Fruit fly (Drosophila melanogaster) whole organism, embryonic: Measurements from ENCODE around the gene Sys1.
A peak's percentile ranks its signal among the peaks of the same experiment; 100 is the strongest.

ENCODE experiments used
- Atf-2 ChIP-seq: fragments of 200-800 bp; sonication (Bioruptor generic); optimal IDR thresholded peaks from 2 replicates; lab custom pipeline; 2016; ENCODE audit warnings: missing biosample characterization, missing genetic modification characterization
- Atf3 ChIP-seq: fragments of 200-800 bp; sonication (Bioruptor generic); optimal IDR thresholded peaks from 3 replicates; lab custom pipeline; 2016; ENCODE audit warnings: missing biosample characterization, missing genetic modification characterization
- Atf6 ChIP-seq: fragments of 200-800 bp; sonication (Bioruptor generic); IDR thresholded peaks from 2 replicates; pipeline ENCODE4 v1.3.6; 2022; ENCODE audit warnings: missing biosample characterization, missing genetic modification characterization
- CG1233 ChIP-seq: fragments of 200-800 bp; sonication (Bioruptor generic); optimal IDR thresholded peaks from 4 replicates; lab custom pipeline; 2018; ENCODE audit warnings: missing biosample characterization, mild to moderate bottlenecking, missing genetic modification characterization
- CG13775 ChIP-seq: fragments of 200-800 bp; sonication (Bioruptor generic); optimal IDR thresholded peaks from 3 replicates; lab custom pipeline; 2017; ENCODE audit warnings: missing biosample characterization, mild to moderate bottlenecking, missing genetic modification characterization
- CG14860 ChIP-seq: fragments of 200-800 bp; sonication (Bioruptor generic); IDR thresholded peaks from 3 replicates; pipeline ENCODE4 v1.3.6; 2022; ENCODE audit warnings: missing biosample characterization, missing genetic modification characterization; ENCODE audit not compliant: partially characterized antibody
- CG18476 ChIP-seq: fragments of 200-800 bp; sonication (Bioruptor generic); optimal IDR thresholded peaks from 2 replicates; lab custom pipeline; 2016; ENCODE audit warnings: missing biosample characterization, mild to moderate bottlenecking, missing genetic modification characterization
- CG2129 ChIP-seq: fragments of 200-800 bp; sonication (Bioruptor generic); IDR thresholded peaks from 2 replicates; pipeline ENCODE4 v1.3.6; 2022; ENCODE audit warnings: missing biosample characterization, missing genetic modification characterization; ENCODE audit not compliant: partially characterized antibody
- CG4730 ChIP-seq: fragments of 200-800 bp; sonication (Bioruptor generic); IDR thresholded peaks from 2 replicates; pipeline ENCODE4 v1.3.6; 2022; ENCODE audit warnings: missing biosample characterization, missing genetic modification characterization
- CG4820 ChIP-seq: fragments of 200-800 bp; sonication (Bioruptor generic); optimal IDR thresholded peaks from 3 replicates; lab custom pipeline; 2016; ENCODE audit warnings: missing biosample characterization, missing genetic modification characterization
- CG8359 ChIP-seq: fragments of 200-800 bp; sonication (Bioruptor generic); optimal IDR thresholded peaks from 2 replicates; lab custom pipeline; 2017; ENCODE audit warnings: missing biosample characterization, mild to moderate bottlenecking, missing genetic modification characterization, borderline replicate concordance
- CG8924 ChIP-seq: fragments of 200-800 bp; optimal IDR thresholded peaks from 3 replicates; lab custom pipeline; 2019; ENCODE audit warnings: missing biosample characterization, mild to moderate bottlenecking, missing genetic modification characterization, moderate library complexity
- CG9215 ChIP-seq: fragments of 200-800 bp; sonication (Bioruptor generic); IDR thresholded peaks from 2 replicates; pipeline ENCODE4 v1.3.6; 2022; ENCODE audit warnings: missing biosample characterization, missing genetic modification characterization
- Elba2 ChIP-seq: fragments of 200-800 bp; sonication (Bioruptor generic); optimal IDR thresholded peaks from 3 replicates; lab custom pipeline; 2016; ENCODE audit warnings: missing biosample characterization, missing genetic modification characterization
- H15 ChIP-seq: fragments of 200-800 bp; sonication (Bioruptor generic); IDR thresholded peaks from 3 replicates; pipeline ENCODE4 v1.3.6; 2022; ENCODE audit warnings: missing biosample characterization, missing genetic modification characterization
- Hr3 ChIP-seq: fragments of 200-800 bp; sonication (Bioruptor generic); optimal IDR thresholded peaks from 3 replicates; lab custom pipeline; 2016; ENCODE audit warnings: missing biosample characterization, missing genetic modification characterization
- Hr39 ChIP-seq: fragments of >200 bp; optimal IDR thresholded peaks from 2 replicates; lab custom pipeline; 2017
- Hsf ChIP-seq: fragments of 200-800 bp; sonication (Bioruptor generic); optimal IDR thresholded peaks from 3 replicates; lab custom pipeline; 2016; ENCODE audit warnings: missing biosample characterization, missing genetic modification characterization
- Nf-YA ChIP-seq: fragments of 200-800 bp; sonication (Bioruptor generic); IDR thresholded peaks from 2 replicates; pipeline ENCODE4 v1.3.6; 2022; ENCODE audit warnings: missing biosample characterization, missing genetic modification characterization
- Oaz ChIP-seq: fragments of 200-800 bp; sonication (Bioruptor generic); IDR thresholded peaks from 2 replicates; pipeline ENCODE4 v1.3.6; 2022; ENCODE audit warnings: missing biosample characterization, missing genetic modification characterization
- Ravus ChIP-seq: fragments of 200-800 bp; sonication (Bioruptor generic); IDR thresholded peaks from 2 replicates; pipeline ENCODE4 v1.3.6; 2022; ENCODE audit warnings: missing biosample characterization, missing genetic modification characterization
- Scr ChIP-seq: fragments of 200-800 bp; sonication (Bioruptor generic); IDR thresholded peaks from 2 replicates; pipeline ENCODE4 v1.3.6; 2022; ENCODE audit warnings: missing biosample characterization, missing genetic modification characterization; ENCODE audit not compliant: partially characterized antibody
- Taf1 ChIP-seq: fragments of 200-800 bp; sonication (Bioruptor generic); IDR thresholded peaks from 2 replicates; pipeline ENCODE4 v1.3.6; 2022; ENCODE audit warnings: missing biosample characterization, missing genetic modification characterization
- Vsx1 ChIP-seq: fragments of 200-800 bp; sonication (Bioruptor generic); optimal IDR thresholded peaks from 2 replicates; lab custom pipeline; 2017; ENCODE audit warnings: missing biosample characterization, mild to moderate bottlenecking, missing genetic modification characterization, missing genetic modification reagents
- ap ChIP-seq: fragments of 200-800 bp; sonication (Bioruptor generic); IDR thresholded peaks from 2 replicates; pipeline ENCODE4 v1.3.6; 2022; ENCODE audit warnings: missing biosample characterization, missing genetic modification characterization
- chm ChIP-seq: fragments of 200-800 bp; sonication (Bioruptor generic); IDR thresholded peaks from 2 replicates; pipeline ENCODE4 v1.3.6; 2022; ENCODE audit warnings: missing biosample characterization, missing genetic modification characterization
- corto ChIP-seq: fragments of 200-800 bp; sonication (Bioruptor generic); optimal IDR thresholded peaks from 2 replicates; lab custom pipeline; 2016; ENCODE audit warnings: missing biosample characterization, mild to moderate bottlenecking, missing genetic modification characterization, moderate library complexity
- crc ChIP-seq: fragments of 200-800 bp; sonication (Bioruptor generic); optimal IDR thresholded peaks from 2 replicates; lab custom pipeline; 2016; ENCODE audit warnings: missing biosample characterization, missing genetic modification characterization
- crol ChIP-seq: fragments of 200-800 bp; sonication (Bioruptor generic); IDR thresholded peaks from 2 replicates; pipeline ENCODE4 v1.3.6; 2022; ENCODE audit warnings: missing biosample characterization, missing genetic modification characterization
- cwo ChIP-seq: fragments of 200-800 bp; sonication (Bioruptor generic); optimal IDR thresholded peaks from 3 replicates; lab custom pipeline; 2017; ENCODE audit warnings: missing biosample characterization, missing genetic modification characterization, mild to moderate bottlenecking, moderate library complexity, missing genetic modification reagents
- dmrt11E ChIP-seq: fragments of 200-800 bp; sonication (Bioruptor generic); optimal IDR thresholded peaks from 3 replicates; lab custom pipeline; 2018; ENCODE audit warnings: missing biosample characterization, mild to moderate bottlenecking, missing genetic modification characterization, moderate library complexity
- dpn ChIP-seq, 2 experiments: fragments of 200-800 bp; sonication (Bioruptor generic); optimal IDR thresholded peaks; 3 replicates each; lab custom pipeline; 2016; ENCODE audit warnings: missing biosample characterization in 2 of 2, missing genetic modification characterization in 2 of 2
- eyg ChIP-seq: fragments of 200-800 bp; sonication (Bioruptor generic); optimal IDR thresholded peaks from 3 replicates; lab custom pipeline; 2016; ENCODE audit warnings: missing biosample characterization, missing genetic modification characterization
- fd96Cb ChIP-seq: fragments of 200-800 bp; sonication (Bioruptor generic); optimal IDR thresholded peaks from 2 replicates; lab custom pipeline; 2018; ENCODE audit warnings: missing biosample characterization, mild to moderate bottlenecking, missing genetic modification characterization, moderate library complexity
- h ChIP-seq: fragments of >200 bp; optimal IDR thresholded peaks from 2 replicates; lab custom pipeline; 2017
- hth ChIP-seq: fragments of >200 bp; optimal IDR thresholded peaks from 2 replicates; lab custom pipeline; 2017; ENCODE audit warnings: inconsistent platforms
- odd ChIP-seq: fragments of 200-800 bp; sonication (Bioruptor generic); optimal IDR thresholded peaks from 2 replicates; lab custom pipeline; 2017; ENCODE audit warnings: missing biosample characterization, mild to moderate bottlenecking, missing genetic modification characterization
- onecut ChIP-seq: fragments of 200-800 bp; sonication (Bioruptor generic); IDR thresholded peaks from 2 replicates; pipeline ENCODE4 v1.3.6; 2022; ENCODE audit warnings: missing biosample characterization, missing genetic modification characterization
- pnt ChIP-seq: fragments of 200-800 bp; sonication (Bioruptor generic); optimal IDR thresholded peaks from 3 replicates; lab custom pipeline; 2016; ENCODE audit warnings: missing biosample characterization, missing genetic modification characterization
- pros ChIP-seq: fragments of 200-800 bp; sonication (Bioruptor generic); optimal IDR thresholded peaks from 3 replicates; lab custom pipeline; 2019; ENCODE audit warnings: missing biosample characterization, mild to moderate bottlenecking, missing genetic modification characterization, moderate library complexity
- sens-2 ChIP-seq: fragments of 200-800 bp; sonication (Bioruptor generic); IDR thresholded peaks from 2 replicates; pipeline ENCODE4 v1.3.6; 2022; ENCODE audit warnings: missing biosample characterization, missing genetic modification characterization
- tgo ChIP-seq: fragments of 200-800 bp; sonication (Bioruptor generic); IDR thresholded peaks from 3 replicates; pipeline ENCODE4 v1.3.6; 2022; ENCODE audit warnings: missing biosample characterization, missing genetic modification characterization
- toy ChIP-seq: fragments of 200-800 bp; sonication (Bioruptor generic); IDR thresholded peaks from 2 replicates; pipeline ENCODE4 v1.3.6; 2022; ENCODE audit warnings: missing biosample characterization, missing genetic modification characterization
- z ChIP-seq: fragments of 200-800 bp; sonication (Bioruptor generic); IDR thresholded peaks from 3 replicates; pipeline ENCODE4 v1.3.6; 2022; ENCODE audit warnings: missing biosample characterization, missing genetic modification characterization
- zen ChIP-seq: fragments of 200-800 bp; sonication (Bioruptor generic); optimal IDR thresholded peaks from 3 replicates; lab custom pipeline; 2018; ENCODE audit warnings: missing biosample characterization, mild to moderate bottlenecking, missing genetic modification characterization, moderate library complexity
- zen2 ChIP-seq: fragments of 200-800 bp; sonication (Bioruptor generic); IDR thresholded peaks from 3 replicates; pipeline ENCODE4 v1.3.6; 2022; ENCODE audit warnings: missing biosample characterization, missing genetic modification characterization; ENCODE audit not compliant: partially characterized antibody
- zfh1 ChIP-seq: fragments of 200-800 bp; sonication (Bioruptor generic); IDR thresholded peaks from 3 replicates; pipeline ENCODE4 v1.3.6; 2022; ENCODE audit warnings: missing biosample characterization, missing genetic modification characterization

Gene Sys1

DNA sequence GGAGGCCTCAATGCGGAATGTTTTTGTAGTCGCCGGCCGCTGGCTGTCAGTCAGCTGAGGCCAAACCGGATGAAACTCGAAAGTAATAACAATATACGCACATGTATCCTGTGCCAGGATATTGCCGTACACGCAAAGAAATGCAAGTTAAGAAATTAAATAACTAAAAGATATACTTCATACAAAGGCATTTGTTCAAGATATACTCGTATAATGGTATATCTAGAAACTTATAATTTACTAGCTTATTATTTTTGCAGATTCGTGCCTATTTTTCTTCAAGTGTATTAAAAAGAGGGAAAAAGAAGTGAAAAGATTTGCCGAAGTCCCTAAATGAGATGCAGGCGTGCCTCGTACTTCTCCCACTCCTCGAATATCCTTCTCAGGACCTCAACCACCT, 30.7 kb downstream of the Sys1 start (continued):
- peak; percentile 88 for TF ChIP-seq zen (tag; lab: Kevin White, UChicago)
- TF ChIP-seq zen2 (GFP tag; lab: Robert Waterston, UW): no peak
- TF ChIP-seq Taf1 (GFP tag; lab: Robert Waterston, UW): no peak
- no peak for TF ChIP-seq CG4730 (GFP tag; lab: Robert Waterston, UW)
- TF ChIP-seq cwo (GFP tag; lab: Kevin White, UChicago): no peak
- TF ChIP-seq CG9215 (GFP tag; lab: Robert Waterston, UW): no peak
- TF ChIP-seq Vsx1 (GFP tag; lab: Kevin White, UChicago): no peak
- TF ChIP-seq Atf3 (GFP tag; lab: Kevin White, UChicago): no peak
- TF ChIP-seq h (lab: Kevin White, UChicago): no peak
- no peak for TF ChIP-seq eyg (GFP tag; lab: Kevin White, UChicago)
- TF ChIP-seq H15 (GFP tag; lab: Robert Waterston, UW): no peak
- TF ChIP-seq Nf-YA: no peak
- TF ChIP-seq sens-2 (GFP tag; lab: Robert Waterston, UW): no peak
- no peak for TF ChIP-seq CG4820
- no peak for TF ChIP-seq onecut
- TF ChIP-seq odd (GFP tag; lab: Kevin White, UChicago): no peak
- TF ChIP-seq dmrt11E (tag; lab: Kevin White, UChicago): peak; percentile 55
- no peak for TF ChIP-seq Oaz (GFP tag; lab: Robert Waterston, UW)
- no peak for TF ChIP-seq Ravus (GFP tag; lab: Robert Waterston, UW)
- no peak for TF ChIP-seq pnt (GFP tag; lab: Kevin White, UChicago)
- TF ChIP-seq Atf-2 (GFP tag; lab: Kevin White, UChicago): no peak
- TF ChIP-seq hth (lab: Kevin White, UChicago): no peak
- no peak for TF ChIP-seq crol
- TF ChIP-seq CG1233 (GFP tag; lab: Kevin White, UChicago): no peak
- TF ChIP-seq ap (GFP tag; lab: Robert Waterston, UW): no peak
- peak; percentile 35 for TF ChIP-seq CG8924 (tag; lab: Kevin White, UChicago)
- no peak for TF ChIP-seq toy (GFP tag; lab: Robert Waterston, UW)
- TF ChIP-seq zfh1 (GFP tag; lab: Robert Waterston, UW): peak; percentile 28; the same call in 1 of the 3 replicates
- TF ChIP-seq CG14860: no peak
- no peak for TF ChIP-seq Hr39 (lab: Kevin White, UChicago)
- TF ChIP-seq corto: no peak
- TF ChIP-seq CG13775 (GFP tag; lab: Kevin White, UChicago): peak; percentile 4
- peak; percentile 10 for TF ChIP-seq Hsf (GFP tag; lab: Kevin White, UChicago)
- TF ChIP-seq pros (GFP tag; lab: Kevin White, UChicago): no peak
- no peak for TF ChIP-seq fd96Cb (tag; lab: Kevin White, UChicago)
- TF ChIP-seq dpn (GFP tag; optimal IDR thresholded peaks at IDR 0.05; lab: Kevin White, UChicago): no peak
- TF ChIP-seq CG8359 (GFP tag; lab: Kevin White, UChicago): no peak
- TF ChIP-seq Scr (GFP tag; lab: Robert Waterston, UW): no peak
- TF ChIP-seq CG18476 (GFP tag; lab: Kevin White, UChicago): no peak
- TF ChIP-seq Hr3 (GFP tag; lab: Kevin White, UChicago): no peak
- no peak for TF ChIP-seq Atf6 (GFP tag; lab: Robert Waterston, UW)
- TF ChIP-seq tgo: no peak
- no peak for TF ChIP-seq CG2129 (GFP tag; lab: Robert Waterston, UW)
- TF ChIP-seq z: no peak
- TF ChIP-seq Elba2 (GFP tag; lab: Kevin White, UChicago): no peak
- TF ChIP-seq crc (GFP tag; lab: Kevin White, UChicago): no peak
- no peak for TF ChIP-seq chm (GFP tag; lab: Robert Waterston, UW)
